Worm (Caenorhabditis elegans): ENCODE measurements around the gene Y64G10A.1.

- TF ChIP-seq sma-3 (GFP tag; optimal IDR thresholded peaks at IDR 0.05): no peak
- TF ChIP-seq aly-2 (tag; optimal IDR thresholded peaks at IDR 0.05): no peak
Observed at ce11 chrIV:14191919-14192318, 47.0 kb downstream of the Y64G10A.1 start, which contains the start of gene K01G12.22.

All from whole organism, L2 larva.